Fruit fly (Drosophila melanogaster) whole organism, embryonic: ENCODE measurements around the gene Obp99b.

Experiments used
- Ada2b ChIP-seq: fragments of 200-800 bp; sonication (Bioruptor generic); IDR thresholded peaks from 2 replicates; pipeline ENCODE4 v1.3.6; 2022; ENCODE audit warnings: missing biosample characterization, missing genetic modification characterization
- Atf6 ChIP-seq: fragments of 200-800 bp; sonication (Bioruptor generic); IDR thresholded peaks from 2 replicates; pipeline ENCODE4 v1.3.6; 2022; ENCODE audit warnings: missing biosample characterization, missing genetic modification characterization
- Blimp-1 ChIP-seq: fragments of 200-800 bp; sonication (Bioruptor generic); optimal IDR thresholded peaks from 3 replicates; lab custom pipeline; 2018; ENCODE audit warnings: missing biosample characterization, missing genetic modification characterization, mild to moderate bottlenecking, moderate library complexity, missing genetic modification reagents
- BtbVII ChIP-seq: fragments of 200-800 bp; sonication (Bioruptor generic); optimal IDR thresholded peaks from 3 replicates; lab custom pipeline; 2017; ENCODE audit warnings: missing biosample characterization, mild to moderate bottlenecking, missing genetic modification characterization
- C15 ChIP-seq: fragments of 200-800 bp; sonication (Bioruptor generic); IDR thresholded peaks from 3 replicates; pipeline ENCODE4 v1.3.6; 2022; ENCODE audit warnings: missing biosample characterization, missing genetic modification characterization
- CG11695 ChIP-seq: fragments of 200-800 bp; sonication (Bioruptor generic); IDR thresholded peaks from 3 replicates; pipeline ENCODE4 v1.3.6; 2022; ENCODE audit warnings: missing biosample characterization, missing genetic modification characterization
- CG12155 ChIP-seq: fragments of 200-800 bp; sonication (Bioruptor generic); optimal IDR thresholded peaks from 3 replicates; lab custom pipeline; 2016; ENCODE audit warnings: missing biosample characterization, missing genetic modification characterization
- CG12769 ChIP-seq: fragments of 200-800 bp; sonication (Bioruptor generic); optimal IDR thresholded peaks from 2 replicates; lab custom pipeline; 2019; ENCODE audit warnings: missing biosample characterization, mild to moderate bottlenecking, missing genetic modification characterization, moderate library complexity
- CG13775 ChIP-seq: fragments of 200-800 bp; sonication (Bioruptor generic); optimal IDR thresholded peaks from 3 replicates; lab custom pipeline; 2017; ENCODE audit warnings: missing biosample characterization, mild to moderate bottlenecking, missing genetic modification characterization
- CG13894 ChIP-seq: fragments of 200-800 bp; sonication (Bioruptor generic); optimal IDR thresholded peaks from 3 replicates; lab custom pipeline; 2018; ENCODE audit warnings: missing biosample characterization, mild to moderate bottlenecking, missing genetic modification characterization, moderate library complexity
- CG15514 ChIP-seq: fragments of 200-800 bp; sonication (Bioruptor generic); optimal IDR thresholded peaks from 3 replicates; lab custom pipeline; 2017; ENCODE audit warnings: missing biosample characterization, missing genetic modification characterization, mild to moderate bottlenecking, moderate library complexity, missing genetic modification reagents
- CG18476 ChIP-seq: fragments of 200-800 bp; sonication (Bioruptor generic); optimal IDR thresholded peaks from 2 replicates; lab custom pipeline; 2016; ENCODE audit warnings: missing biosample characterization, mild to moderate bottlenecking, missing genetic modification characterization
- CG18599 ChIP-seq: fragments of 200-800 bp; sonication (Bioruptor generic); optimal IDR thresholded peaks from 3 replicates; lab custom pipeline; 2017; ENCODE audit warnings: missing biosample characterization, missing genetic modification characterization, mild to moderate bottlenecking, moderate library complexity, missing genetic modification reagents
- CG2678 ChIP-seq: fragments of 200-800 bp; sonication (Bioruptor generic); optimal IDR thresholded peaks from 3 replicates; lab custom pipeline; 2019; ENCODE audit warnings: missing biosample characterization, mild to moderate bottlenecking, missing genetic modification characterization, moderate library complexity
- CG31441 ChIP-seq: fragments of 200-800 bp; sonication (Bioruptor generic); IDR thresholded peaks from 2 replicates; pipeline ENCODE4 v1.3.6; 2022; ENCODE audit warnings: missing biosample characterization, missing genetic modification characterization
- CG33557 ChIP-seq: fragments of 200-800 bp; sonication (Bioruptor generic); optimal IDR thresholded peaks from 2 replicates; lab custom pipeline; 2019; ENCODE audit warnings: missing biosample characterization, mild to moderate bottlenecking, missing genetic modification characterization, moderate library complexity
- CG6654 ChIP-seq: fragments of 200-800 bp; sonication (Bioruptor generic); optimal IDR thresholded peaks from 2 replicates; lab custom pipeline; 2017; ENCODE audit warnings: missing biosample characterization, mild to moderate bottlenecking, missing genetic modification characterization
- CG6683 ChIP-seq: fragments of 200-800 bp; sonication (Bioruptor generic); optimal IDR thresholded peaks from 2 replicates; lab custom pipeline; 2017; ENCODE audit warnings: missing biosample characterization, mild to moderate bottlenecking, missing genetic modification characterization, missing genetic modification reagents
- CG7556 ChIP-seq: fragments of 200-800 bp; sonication (Bioruptor generic); optimal IDR thresholded peaks from 2 replicates; lab custom pipeline; 2017; ENCODE audit warnings: missing biosample characterization, mild to moderate bottlenecking, missing genetic modification characterization
- CG8388 ChIP-seq: fragments of 200-800 bp; sonication (Bioruptor generic); optimal IDR thresholded peaks from 2 replicates; lab custom pipeline; 2019; ENCODE audit warnings: missing biosample characterization, mild to moderate bottlenecking, missing genetic modification characterization, moderate library complexity
- CG8765 ChIP-seq: fragments of 200-800 bp; sonication (Bioruptor generic); IDR thresholded peaks from 2 replicates; pipeline ENCODE4 v1.3.6; 2022; ENCODE audit warnings: missing biosample characterization, missing genetic modification characterization
- CoRest ChIP-seq: fragments of 200-800 bp; sonication (Bioruptor generic); optimal IDR thresholded peaks from 3 replicates; lab custom pipeline; 2018; ENCODE audit warnings: missing biosample characterization, mild to moderate bottlenecking, missing genetic modification characterization, moderate library complexity
- CrebB ChIP-seq: fragments of 200-800 bp; sonication (Bioruptor generic); optimal IDR thresholded peaks from 3 replicates; lab custom pipeline; 2018; ENCODE audit warnings: missing biosample characterization, mild to moderate bottlenecking, missing genetic modification characterization
- Dref ChIP-seq: fragments of 200-800 bp; sonication (Bioruptor generic); IDR thresholded peaks from 2 replicates; pipeline ENCODE4 v1.3.6; 2022; ENCODE audit warnings: missing biosample characterization, missing genetic modification characterization
- Med ChIP-seq: fragments of 200-800 bp; sonication (Bioruptor generic); peaks from one replicate; lab custom pipeline; 2016; ENCODE audit warnings: missing biosample characterization, missing genetic modification characterization, mild to moderate bottlenecking, inconsistent platforms, moderate library complexity
- Pdp1 ChIP-seq, 2 experiments: fragments of 200-800 bp; sonication (Bioruptor generic); optimal IDR thresholded peaks; 3 replicates each; lab custom pipeline; 2016; ENCODE audit warnings: missing biosample characterization in 2 of 2, missing genetic modification characterization in 2 of 2, mild to moderate bottlenecking in 1 of 2, moderate library complexity in 1 of 2
- Ptx1 ChIP-seq: fragments of 200-800 bp; sonication (Bioruptor generic); IDR thresholded peaks from 2 replicates; pipeline ENCODE4 v1.3.6; 2022; ENCODE audit warnings: missing biosample characterization, missing genetic modification characterization
- Rfx ChIP-seq: fragments of 200-800 bp; sonication (Bioruptor generic); IDR thresholded peaks from 2 replicates; pipeline ENCODE4 v1.3.6; 2022; ENCODE audit warnings: missing biosample characterization, missing genetic modification characterization
- Stat92E ChIP-seq, 3 experiments: fragments of >200 bp in 2 of 3; fragments of 200-800 bp in 1 of 3; sonication (Bioruptor generic) in 1 of 3; optimal IDR thresholded peaks; 2 replicates each; lab custom pipeline; 2017 to 2019; ENCODE audit warnings: missing biosample characterization in 3 of 3, missing genetic modification characterization in 3 of 3, mild to moderate bottlenecking in 1 of 3, moderate library complexity in 1 of 3
- YL-1 ChIP-seq: fragments of 200-800 bp; sonication (Bioruptor generic); optimal IDR thresholded peaks from 3 replicates; lab custom pipeline; 2017; ENCODE audit warnings: missing biosample characterization, mild to moderate bottlenecking, missing genetic modification characterization
- ac ChIP-seq: fragments of 200-800 bp; sonication (Bioruptor generic); optimal IDR thresholded peaks from 3 replicates; lab custom pipeline; 2017; ENCODE audit warnings: missing biosample characterization, mild to moderate bottlenecking, missing genetic modification characterization
- bcd ChIP-seq: fragments of 200-800 bp; sonication (Bioruptor generic); optimal IDR thresholded peaks from 2 replicates; lab custom pipeline; 2017; ENCODE audit warnings: missing biosample characterization, mild to moderate bottlenecking, missing genetic modification characterization
- bowl ChIP-seq: fragments of 200-800 bp; sonication (Bioruptor generic); IDR thresholded peaks from 2 replicates; pipeline ENCODE4 v1.3.6; 2022; ENCODE audit warnings: missing biosample characterization, missing genetic modification characterization
- corto ChIP-seq: fragments of 200-800 bp; sonication (Bioruptor generic); optimal IDR thresholded peaks from 2 replicates; lab custom pipeline; 2016; ENCODE audit warnings: missing biosample characterization, mild to moderate bottlenecking, missing genetic modification characterization, moderate library complexity
- da ChIP-seq: fragments of 200-800 bp; sonication (Bioruptor generic); optimal IDR thresholded peaks from 2 replicates; lab custom pipeline; 2016; ENCODE audit warnings: missing biosample characterization, missing genetic modification characterization
- dmrt99B ChIP-seq: fragments of 200-800 bp; sonication (Bioruptor generic); optimal IDR thresholded peaks from 2 replicates; lab custom pipeline; 2018; ENCODE audit warnings: missing biosample characterization, mild to moderate bottlenecking, missing genetic modification characterization, moderate library complexity
- ewg ChIP-seq: fragments of 200-800 bp; sonication (Bioruptor generic); optimal IDR thresholded peaks from 3 replicates; lab custom pipeline; 2017; ENCODE audit warnings: mild to moderate bottlenecking, missing biosample characterization, missing genetic modification reagents, missing genetic modification characterization
- fd96Cb ChIP-seq: fragments of 200-800 bp; sonication (Bioruptor generic); optimal IDR thresholded peaks from 2 replicates; lab custom pipeline; 2018; ENCODE audit warnings: missing biosample characterization, mild to moderate bottlenecking, missing genetic modification characterization, moderate library complexity
- gcm ChIP-seq: fragments of 200-800 bp; sonication (Bioruptor generic); optimal IDR thresholded peaks from 2 replicates; lab custom pipeline; 2019; ENCODE audit warnings: missing biosample characterization, mild to moderate bottlenecking, missing genetic modification characterization, moderate library complexity
- maf-S ChIP-seq: fragments of 200-800 bp; sonication (Bioruptor generic); optimal IDR thresholded peaks from 2 replicates; lab custom pipeline; 2016; ENCODE audit warnings: missing biosample characterization, missing genetic modification characterization
- onecut ChIP-seq: fragments of 200-800 bp; sonication (Bioruptor generic); IDR thresholded peaks from 2 replicates; pipeline ENCODE4 v1.3.6; 2022; ENCODE audit warnings: missing biosample characterization, missing genetic modification characterization
- otp ChIP-seq: fragments of 200-800 bp; sonication (Bioruptor generic); IDR thresholded peaks from 3 replicates; pipeline ENCODE4, ENCODE4 v1.3.6; 2022; ENCODE audit warnings: missing biosample characterization, missing genetic modification characterization
- pb ChIP-seq: fragments of 200-800 bp; sonication (Bioruptor generic); optimal IDR thresholded peaks from 3 replicates; lab custom pipeline; 2016; ENCODE audit warnings: missing biosample characterization, missing genetic modification characterization
- repo ChIP-seq: fragments of 200-800 bp; sonication (Bioruptor generic); optimal IDR thresholded peaks from 2 replicates; lab custom pipeline; 2016; ENCODE audit warnings: missing biosample characterization, missing genetic modification characterization
- slbo ChIP-seq: fragments of 200-800 bp; sonication (Bioruptor generic); IDR thresholded peaks from 2 replicates; pipeline ENCODE4 v1.3.6; 2022; ENCODE audit warnings: missing biosample characterization, missing genetic modification characterization
- tll ChIP-seq, 2 experiments: fragments of 200-800 bp in 1 of 2; fragments of >200 bp in 1 of 2; sonication (Bioruptor generic) in 1 of 2; optimal IDR thresholded peaks; 2 replicates each; lab custom pipeline; 2017 to 2019; ENCODE audit warnings: missing biosample characterization in 2 of 2, missing genetic modification characterization in 2 of 2, mild to moderate bottlenecking in 1 of 2, moderate library complexity in 1 of 2
- trem ChIP-seq: fragments of 200-800 bp; optimal IDR thresholded peaks from 3 replicates; lab custom pipeline; 2019; ENCODE audit warnings: missing biosample characterization, mild to moderate bottlenecking, missing genetic modification characterization, moderate library complexity

Obp99b gene

dm6 chr3R:29745056-29745455 lies 28.4 kb upstream of the Obp99b start, which contains the start of the genes Wdr24 and IntS11 (continued):
- peak; percentile 82 for TF ChIP-seq CG18476 (GFP tag; lab: Kevin White, UChicago)
- TF ChIP-seq Atf6 (GFP tag; lab: Robert Waterston, UW), result peak; percentile 89
- TF ChIP-seq gcm (GFP tag; lab: Kevin White, UChicago), result no peak
- peak; percentile 84 for TF ChIP-seq CG18599 (GFP tag; lab: Kevin White, UChicago)

dm6 chr3R:29740078-29740477 lies 23.4 kb upstream of the Obp99b start:
- no peak for TF ChIP-seq CG6654 (GFP tag; lab: Kevin White, UChicago)
- TF ChIP-seq Pdp1 (GFP tag; optimal IDR thresholded peaks at IDR 0.05; lab: Kevin White, UChicago), result no peak
- TF ChIP-seq onecut (GFP tag; lab: Robert Waterston, UW), result peak; percentile 40; the same call in 1 of the 2 replicates
- TF ChIP-seq da (GFP tag; lab: Kevin White, UChicago), result no peak
- no peak for TF ChIP-seq ac (GFP tag; lab: Kevin White, UChicago)
- no peak for TF ChIP-seq tll (GFP tag; optimal IDR thresholded peaks at IDR 0.05; lab: Kevin White, UChicago)
- no peak for TF ChIP-seq Stat92E (GFP tag; optimal IDR thresholded peaks at IDR 0.05; lab: Kevin White, UChicago)
- peak; percentile 47 for TF ChIP-seq CG12769 (tag; lab: Kevin White, UChicago)
- TF ChIP-seq CG15514 (GFP tag; lab: Kevin White, UChicago), result no peak
- no peak for TF ChIP-seq Ptx1 (GFP tag; lab: Robert Waterston, UW)
- no peak for TF ChIP-seq YL-1
- TF ChIP-seq CG2678 (tag; lab: Kevin White, UChicago), result no peak
- peak; percentile 41 for TF ChIP-seq Med (GFP tag; lab: Kevin White, UChicago)
- TF ChIP-seq Dref, result no peak
- peak; percentile 77 for TF ChIP-seq Blimp-1 (GFP tag; lab: Kevin White, UChicago)
- no peak for TF ChIP-seq bowl
- no peak for TF ChIP-seq CG31441 (GFP tag; lab: Robert Waterston, UW)
- TF ChIP-seq repo (GFP tag; lab: Kevin White, UChicago), result no peak

dm6 chr3R:29737891-29738290 lies 21.2 kb upstream of the Obp99b start, which contains the start of gene Gnpnat:
Gene Gnpnat (plus strand): TSS chr3R:29738275.
- TF ChIP-seq maf-S (GFP tag; lab: Kevin White, UChicago) (peak; percentile 3), CG13775 (GFP tag; lab: Kevin White, UChicago) (peak; percentile 52), corto (peak; percentile 57), CG11695 (no peak), CG33557 (GFP tag; lab: Kevin White, UChicago) (peak; percentile 1), gcm (GFP tag; lab: Kevin White, UChicago) (peak; percentile 62), CG13894 (tag; lab: Kevin White, UChicago) (peak; percentile 26), CrebB (tag; lab: Kevin White, UChicago) (peak; percentile 5), CG8388 (GFP tag; lab: Kevin White, UChicago) (peak; percentile 59), CG7556 (GFP tag; lab: Kevin White, UChicago) (peak; percentile 66), pb (no peak), ewg (GFP tag; lab: Kevin White, UChicago) (peak; percentile 22), Pdp1 (GFP tag; optimal IDR thresholded peaks at IDR 0.05; lab: Kevin White, UChicago) (peak; percentile 17 to 32), dmrt99B (tag; lab: Kevin White, UChicago) (peak; percentile 63), fd96Cb (tag; lab: Kevin White, UChicago) (peak; percentile 38), CG8765 (GFP tag; lab: Robert Waterston, UW) (no peak), Ada2b (GFP tag; lab: Robert Waterston, UW) (no peak), CoRest (tag; lab: Kevin White, UChicago) (peak; percentile 45), bcd (GFP tag; lab: Kevin White, UChicago) (peak; percentile 46), slbo (GFP tag; lab: Robert Waterston, UW) (no peak), C15 (GFP tag; lab: Robert Waterston, UW) (no peak), Rfx (GFP tag; lab: Robert Waterston, UW) (no peak), CG6683 (GFP tag; lab: Kevin White, UChicago) (peak; percentile 15), BtbVII (peak; percentile 50), CG12155 (GFP tag; lab: Kevin White, UChicago) (peak; percentile 22), trem (tag; lab: Kevin White, UChicago) (peak; percentile 42), otp (no peak)
